2 fruit fly cellular contexts compared by ENCODE assay signal in the genomic region with DNA sequence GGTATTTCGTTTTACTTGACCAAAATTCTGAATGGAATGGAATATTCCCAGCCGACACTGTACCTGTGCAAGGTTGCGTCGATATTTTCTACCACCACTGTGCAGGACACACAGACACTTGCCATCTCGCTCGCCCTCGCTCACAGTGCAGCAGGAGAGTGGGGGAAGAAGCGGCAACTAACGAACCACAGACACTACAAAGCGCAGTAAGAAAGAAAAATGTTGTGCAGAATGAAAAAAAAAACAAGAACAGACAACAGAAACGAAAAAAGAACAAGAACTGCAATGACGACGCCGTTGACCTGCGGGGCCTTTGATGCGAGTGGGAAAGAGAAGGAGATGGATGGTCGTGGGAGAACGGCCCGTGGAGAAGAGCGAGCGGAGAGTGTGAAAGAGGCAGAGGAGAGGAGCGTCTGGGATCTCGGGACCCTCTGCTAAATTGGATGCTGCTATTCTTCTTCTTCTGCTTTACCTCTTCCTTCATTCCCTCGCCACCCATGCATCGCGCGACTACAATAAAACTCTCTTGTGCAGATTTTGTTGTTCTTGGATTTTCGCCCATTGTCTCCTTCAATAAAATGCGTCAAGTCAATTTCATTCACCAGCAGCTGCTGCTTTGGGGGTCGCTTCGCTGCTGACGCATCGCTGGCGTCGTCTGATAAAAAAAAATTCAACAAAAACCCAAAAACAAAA.
TF ChIP-seq lines count a peak whose summit lies in the region.

No protein-coding gene starts in this region.

TF ChIP-seq in whole organism, embryonic, 481 proteins besides CTCF, POLR2A, EP300 and RAD21 (continued from another document and continues in another):
- TF ChIP-seq cwo (GFP tag; optimal IDR thresholded peaks at IDR 0.05; lab: Kevin White, UChicago), result no peak
- TF ChIP-seq chn (GFP tag; optimal IDR thresholded peaks at IDR 0.05; lab: Kevin White, UChicago), result peak; percentile 10
- TF ChIP-seq nerfin-1 (tag; optimal IDR thresholded peaks at IDR 0.05; lab: Kevin White, UChicago), result peak; percentile 0
- no peak for TF ChIP-seq CG9609 (GFP tag; optimal IDR thresholded peaks at IDR 0.05; lab: Kevin White, UChicago)
- 0 out of 2 replicates have a peak, but pooled peaks have one; percentile 33 for TF ChIP-seq rib (GFP tag; IDR thresholded peaks at IDR 0.05; lab: Robert Waterston, UW)
- TF ChIP-seq Poxn (GFP tag; IDR thresholded peaks at IDR 0.05; lab: Robert Waterston, UW), result no peak
- TF ChIP-seq sug (tag; optimal IDR thresholded peaks at IDR 0.05; lab: Kevin White, UChicago), result no peak
- TF ChIP-seq unpg (GFP tag; optimal IDR thresholded peaks at IDR 0.05; lab: Kevin White, UChicago), result no peak
- TF ChIP-seq Dp (GFP tag; optimal IDR thresholded peaks at IDR 0.05; lab: Kevin White, UChicago), result no peak
- TF ChIP-seq Taf1 (GFP tag; IDR thresholded peaks at IDR 0.05; lab: Robert Waterston, UW), result no peak
- TF ChIP-seq kni (GFP tag; optimal IDR thresholded peaks at IDR 0.05; lab: Kevin White, UChicago), result peak; percentile 77
- TF ChIP-seq CG2199 (GFP tag; IDR thresholded peaks at IDR 0.05; lab: Robert Waterston, UW), result peak; percentile 75
- no peak for TF ChIP-seq mirr (GFP tag; optimal IDR thresholded peaks at IDR 0.05; lab: Kevin White, UChicago)
- peak; percentile 60 for TF ChIP-seq corto (GFP tag; optimal IDR thresholded peaks at IDR 0.05; lab: Kevin White, UChicago)
- no peak for TF ChIP-seq CrebB (tag; optimal IDR thresholded peaks at IDR 0.05; lab: Kevin White, UChicago)
- no peak for TF ChIP-seq ems (GFP tag; optimal IDR thresholded peaks at IDR 0.05; lab: Kevin White, UChicago)
- TF ChIP-seq CG6689 (GFP tag; IDR thresholded peaks at IDR 0.05; lab: Robert Waterston, UW), result no peak
- no peak for TF ChIP-seq Ets97D (GFP tag; optimal IDR thresholded peaks at IDR 0.05; lab: Kevin White, UChicago)
- TF ChIP-seq stc (GFP tag; IDR thresholded peaks at IDR 0.05; lab: Robert Waterston, UW), result no peak
- peak; percentile 27; the same call in 1 of the 2 replicates for TF ChIP-seq CG10321 (GFP tag; IDR thresholded peaks at IDR 0.05; lab: Robert Waterston, UW)
- no peak for TF ChIP-seq YL-1 (GFP tag; optimal IDR thresholded peaks at IDR 0.05; lab: Kevin White, UChicago)
- no peak for TF ChIP-seq sd (tag; optimal IDR thresholded peaks at IDR 0.05; lab: Kevin White, UChicago)
- no peak for TF ChIP-seq stwl (tag; optimal IDR thresholded peaks at IDR 0.05; lab: Kevin White, UChicago)
- no peak for TF ChIP-seq Antp (GFP tag; optimal IDR thresholded peaks at IDR 0.05; lab: Kevin White, UChicago)
- no peak for TF ChIP-seq chinmo (GFP tag; IDR thresholded peaks at IDR 0.05; lab: Robert Waterston, UW; ENCODE audit: partially characterized antibody)
- TF ChIP-seq CG17359 (tag; optimal IDR thresholded peaks at IDR 0.05; lab: Kevin White, UChicago), result peak; percentile 70
- no peak for TF ChIP-seq Optix (GFP tag; IDR thresholded peaks at IDR 0.05; lab: Robert Waterston, UW)
- TF ChIP-seq pan (optimal IDR thresholded peaks at IDR 0.05; lab: Kevin White, UChicago), result no peak
- TF ChIP-seq pan (GFP tag; optimal IDR thresholded peaks at IDR 0.05 in 1 of 2, IDR thresholded peaks at IDR 0.05 in 1 of 2), result no peak
- TF ChIP-seq Adf1 (GFP tag; IDR thresholded peaks at IDR 0.05; lab: Robert Waterston, UW), result no peak
- TF ChIP-seq CG8388 (GFP tag; optimal IDR thresholded peaks at IDR 0.05; lab: Kevin White, UChicago), result peak; percentile 45
- TF ChIP-seq CG17612 (GFP tag; IDR thresholded peaks at IDR 0.05; lab: Robert Waterston, UW), result no peak
- TF ChIP-seq psq (GFP tag; optimal IDR thresholded peaks at IDR 0.05; lab: Kevin White, UChicago), result peak; percentile 50
- peak; percentile 19 to 69 for TF ChIP-seq Trl (optimal IDR thresholded peaks at IDR 0.05; lab: Kevin White, UChicago)
- no peak for TF ChIP-seq Trl (GFP tag; optimal IDR thresholded peaks at IDR 0.05; lab: Kevin White, UChicago)
- no peak for TF ChIP-seq sna (GFP tag; IDR thresholded peaks at IDR 0.05; lab: Robert Waterston, UW; ENCODE audit: partially characterized antibody)
- TF ChIP-seq CG3847 (GFP tag; IDR thresholded peaks at IDR 0.05; lab: Robert Waterston, UW), result no peak
- no peak for TF ChIP-seq ara (GFP tag; IDR thresholded peaks at IDR 0.05; lab: Robert Waterston, UW)
- TF ChIP-seq crol (GFP tag; IDR thresholded peaks at IDR 0.05; lab: Robert Waterston, UW), result peak; percentile 46
- TF ChIP-seq B-H1 (GFP tag; IDR thresholded peaks at IDR 0.05; lab: Robert Waterston, UW), result no peak
- no peak for TF ChIP-seq NFAT (GFP tag; IDR thresholded peaks at IDR 0.05; lab: Robert Waterston, UW)
- peak; percentile 37 for TF ChIP-seq sqz (GFP tag; optimal IDR thresholded peaks at IDR 0.05; lab: Kevin White, UChicago)
- TF ChIP-seq Six4 (GFP tag; optimal IDR thresholded peaks at IDR 0.05; lab: Kevin White, UChicago), result no peak
- no peak for TF ChIP-seq CG15011 (GFP tag; optimal IDR thresholded peaks at IDR 0.05; lab: Kevin White, UChicago)
- no peak for TF ChIP-seq mam (GFP tag; optimal IDR thresholded peaks at IDR 0.05; lab: Kevin White, UChicago)
- no peak for TF ChIP-seq H15 (GFP tag; IDR thresholded peaks at IDR 0.05; lab: Robert Waterston, UW)
- no peak for TF ChIP-seq aop (GFP tag; IDR thresholded peaks at IDR 0.05; lab: Robert Waterston, UW)
- no peak for TF ChIP-seq insv (GFP tag; optimal IDR thresholded peaks at IDR 0.05; lab: Kevin White, UChicago)
- no peak for TF ChIP-seq hbn (GFP tag; IDR thresholded peaks at IDR 0.05; lab: Robert Waterston, UW; ENCODE audit: partially characterized antibody)
- TF ChIP-seq CG12769 (tag; optimal IDR thresholded peaks at IDR 0.05; lab: Kevin White, UChicago), result no peak
- no peak for TF ChIP-seq scrt (GFP tag; optimal IDR thresholded peaks at IDR 0.05; lab: Kevin White, UChicago)
- TF ChIP-seq D19A (tag; optimal IDR thresholded peaks at IDR 0.05; lab: Kevin White, UChicago), result no peak
- TF ChIP-seq nom (GFP tag; optimal IDR thresholded peaks at IDR 0.05; lab: Kevin White, UChicago), result peak; percentile 99
- TF ChIP-seq Hr78 (GFP tag; optimal IDR thresholded peaks at IDR 0.05; lab: Kevin White, UChicago), result no peak
- TF ChIP-seq prd (optimal IDR thresholded peaks at IDR 0.05; lab: Kevin White, UChicago), result no peak
- no peak for TF ChIP-seq prd (GFP tag; IDR thresholded peaks at IDR 0.05; lab: Robert Waterston, UW)
- TF ChIP-seq tll (GFP tag; optimal IDR thresholded peaks at IDR 0.05; lab: Kevin White, UChicago), result no peak
- peak in 1 of 2 experiments; percentile 94 for TF ChIP-seq bsh (GFP tag; optimal IDR thresholded peaks at IDR 0.05; lab: Kevin White, UChicago)
- peak; percentile 87 for TF ChIP-seq pfk (GFP tag; optimal IDR thresholded peaks at IDR 0.05; lab: Kevin White, UChicago)
- TF ChIP-seq CG8478 (optimal IDR thresholded peaks at IDR 0.05; lab: Kevin White, UChicago), result peak; percentile 42
- no peak for TF ChIP-seq Ssrp (tag; optimal IDR thresholded peaks at IDR 0.05; lab: Kevin White, UChicago)
- no peak for TF ChIP-seq zfh2 (GFP tag; optimal IDR thresholded peaks at IDR 0.05; lab: Kevin White, UChicago)
- no peak for TF ChIP-seq CG12942 (GFP tag; optimal IDR thresholded peaks at IDR 0.05; lab: Kevin White, UChicago)
- TF ChIP-seq Ada2b (GFP tag; IDR thresholded peaks at IDR 0.05; lab: Robert Waterston, UW), result no peak
- no peak for TF ChIP-seq pho (GFP tag; optimal IDR thresholded peaks at IDR 0.05; lab: Kevin White, UChicago)

TF ChIP-seq in whole organism, prepupa, 60 proteins besides CTCF, POLR2A, EP300 and RAD21 (continued from another document):
- peak; percentile 73 for TF ChIP-seq Ets96B (tag; optimal IDR thresholded peaks at IDR 0.05; lab: Kevin White, UChicago)
- TF ChIP-seq CG6163 (GFP tag; IDR thresholded peaks at IDR 0.05; lab: Robert Waterston, UW), result peak; percentile 94
- no peak for TF ChIP-seq CG31627 (GFP tag; optimal IDR thresholded peaks at IDR 0.05; lab: Kevin White, UChicago)
- peak; percentile 71 for TF ChIP-seq CG8632 (GFP tag; optimal IDR thresholded peaks at IDR 0.05; lab: Kevin White, UChicago)
- TF ChIP-seq Blimp-1 (GFP tag; optimal IDR thresholded peaks at IDR 0.05; lab: Kevin White, UChicago), result peak; percentile 14
- peak; percentile 51 for TF ChIP-seq CG3919 (GFP tag; optimal IDR thresholded peaks at IDR 0.05; lab: Kevin White, UChicago)
- peak; percentile 64 for TF ChIP-seq CG10631 (GFP tag; optimal IDR thresholded peaks at IDR 0.05; lab: Kevin White, UChicago)
- TF ChIP-seq CG6808 (GFP tag; optimal IDR thresholded peaks at IDR 0.05; lab: Kevin White, UChicago), result peak; percentile 96
- TF ChIP-seq Ets21C (GFP tag; optimal IDR thresholded peaks at IDR 0.05; lab: Kevin White, UChicago), result no peak
TF ChIP-seq in whole organism, prepupa: peak in this region for 47.
